Worm (Caenorhabditis elegans) whole organism, L3 larva: ENCODE measurements around the gene T25E4.2.

Experiments used
- R02D3.7 ChIP-seq: fragments of 150-350 bp; optimal IDR thresholded peaks from 2 replicates; lab custom pipeline; 2014; ENCODE audit warnings: missing biosample characterization, missing genetic modification characterization
- aly-2 ChIP-seq: fragments of 150-350 bp; optimal IDR thresholded peaks from 2 replicates; lab custom pipeline; 2014; ENCODE audit warnings: missing biosample characterization, missing genetic modification characterization
- ceh-16 ChIP-seq: sonication (generic microtip); optimal IDR thresholded peaks from 2 replicates; lab custom pipeline; 2017; ENCODE audit warnings: missing biosample characterization, missing genetic modification characterization
- ceh-28 ChIP-seq: fragments of 150-350 bp; optimal IDR thresholded peaks from 2 replicates; lab custom pipeline; 2014; ENCODE audit warnings: missing biosample characterization, missing genetic modification reagents, missing genetic modification characterization
- ceh-82 ChIP-seq: fragments of 150-350 bp; optimal IDR thresholded peaks from 2 replicates; lab custom pipeline; 2014; ENCODE audit warnings: missing biosample characterization, missing genetic modification characterization
- ceh-9 ChIP-seq: sonication (generic microtip); optimal IDR thresholded peaks from 2 replicates; lab custom pipeline; 2018; ENCODE audit warnings: missing biosample characterization, missing genetic modification characterization
- daf-12 ChIP-seq: fragments of 150-350 bp; optimal IDR thresholded peaks from 2 replicates; lab custom pipeline; 2014; ENCODE audit warnings: missing biosample characterization, missing genetic modification reagents, missing genetic modification characterization
- egl-27 ChIP-seq: sonication (generic microtip); optimal IDR thresholded peaks from 4 replicates; lab custom pipeline; 2017; ENCODE audit warnings: missing biosample characterization, missing genetic modification reagents, missing genetic modification characterization
- egl-5 ChIP-seq: fragments of 150-350 bp; optimal IDR thresholded peaks from 2 replicates; lab custom pipeline; 2017; ENCODE audit warnings: missing biosample characterization, missing genetic modification reagents, missing genetic modification characterization, inconsistent platforms
- elt-1 ChIP-seq: fragments of 150-350 bp; optimal IDR thresholded peaks from 2 replicates; lab custom pipeline; 2014; ENCODE audit warnings: missing biosample characterization, missing genetic modification characterization
- elt-2 ChIP-seq: sonication (generic microtip); optimal IDR thresholded peaks from 2 replicates; lab custom pipeline; 2016; ENCODE audit warnings: missing genetic modification reagents, mild to moderate bottlenecking, missing genetic modification characterization, missing compliant biosample characterization
- elt-3 ChIP-seq, 3 experiments: fragments of 150-350 bp in 1 of 3; sonication (generic microtip) in 2 of 3; optimal IDR thresholded peaks; 2 replicates in 2 of 3; 4 replicates in 1 of 3; lab custom pipeline; 2014 to 2017; ENCODE audit warnings: missing biosample characterization in 3 of 3, missing genetic modification characterization in 3 of 3
- eor-1 ChIP-seq, 2 experiments: fragments of 150-350 bp; optimal IDR thresholded peaks; 2 replicates each; lab custom pipeline; 2014 to 2018; ENCODE audit warnings: missing biosample characterization in 2 of 2, missing genetic modification characterization in 2 of 2
- fkh-2 ChIP-seq: fragments of 150-350 bp; optimal IDR thresholded peaks from 2 replicates; lab custom pipeline; 2014; ENCODE audit warnings: missing biosample characterization, missing genetic modification reagents, missing genetic modification characterization
- fos-1 ChIP-seq: fragments of 150-350 bp; optimal IDR thresholded peaks from 2 replicates; lab custom pipeline; 2014; ENCODE audit warnings: missing biosample characterization, missing genetic modification characterization
- jun-1 ChIP-seq: fragments of 150-350 bp; optimal IDR thresholded peaks from 2 replicates; lab custom pipeline; 2014; ENCODE audit warnings: missing biosample characterization, missing genetic modification reagents, missing genetic modification characterization
- lin-15B ChIP-seq: fragments of 150-350 bp; optimal IDR thresholded peaks from 2 replicates; lab custom pipeline; 2014; ENCODE audit warnings: missing biosample characterization, missing genetic modification characterization
- lin-39 ChIP-seq: fragments of 150-350 bp; optimal IDR thresholded peaks from 2 replicates; lab custom pipeline; 2018; ENCODE audit warnings: missing biosample characterization, missing genetic modification reagents, missing genetic modification characterization
- mdl-1 ChIP-seq: fragments of 150-350 bp; optimal IDR thresholded peaks from 2 replicates; lab custom pipeline; 2014; ENCODE audit warnings: missing biosample characterization, missing genetic modification characterization
- mml-1 ChIP-seq: fragments of 150-350 bp; sonication (generic microtip); optimal IDR thresholded peaks from 3 replicates; lab custom pipeline; 2014; ENCODE audit warnings: missing biosample characterization, missing genetic modification characterization
- nfya-1 ChIP-seq: sonication (generic microtip); optimal IDR thresholded peaks from 2 replicates; lab custom pipeline; 2017; ENCODE audit warnings: missing genetic modification characterization, mild to moderate bottlenecking, missing compliant biosample characterization, antibody characterized with exemption, moderate library complexity; ENCODE audit not compliant: insufficient read depth
- nhr-23 ChIP-seq: fragments of 150-350 bp; optimal IDR thresholded peaks from 2 replicates; lab custom pipeline; 2014; ENCODE audit warnings: missing biosample characterization, missing genetic modification reagents, missing genetic modification characterization
- nhr-25 ChIP-seq: sonication (generic microtip); optimal IDR thresholded peaks from 2 replicates; lab custom pipeline; 2017; ENCODE audit warnings: missing biosample characterization, missing genetic modification characterization
- nhr-28 ChIP-seq: fragments of 150-350 bp; optimal IDR thresholded peaks from 2 replicates; lab custom pipeline; 2014; ENCODE audit warnings: missing biosample characterization, missing genetic modification characterization
- nhr-43 ChIP-seq: sonication (generic microtip); optimal IDR thresholded peaks from 2 replicates; lab custom pipeline; 2016; ENCODE audit warnings: mild to moderate bottlenecking, missing genetic modification characterization, missing compliant biosample characterization; ENCODE audit not compliant: poor library complexity, severe bottlenecking
- nhr-67 ChIP-seq: fragments of 150-350 bp; optimal IDR thresholded peaks from 2 replicates; lab custom pipeline; 2014; ENCODE audit warnings: missing biosample characterization, missing genetic modification characterization
- nhr-76 ChIP-seq: fragments of 150-350 bp; sonication (generic microtip); optimal IDR thresholded peaks from 5 replicates; lab custom pipeline; 2014; ENCODE audit warnings: missing biosample characterization, missing genetic modification characterization
- nhr-77 ChIP-seq: fragments of 150-350 bp; optimal IDR thresholded peaks from 2 replicates; lab custom pipeline; 2014; ENCODE audit warnings: missing biosample characterization, missing genetic modification characterization
- pha-4 ChIP-seq: fragments of 150-350 bp; optimal IDR thresholded peaks from 2 replicates; lab custom pipeline; 2014; ENCODE audit warnings: missing biosample characterization, missing genetic modification reagents, missing genetic modification characterization
- pqm-1 ChIP-seq: fragments of 150-350 bp; optimal IDR thresholded peaks from 2 replicates; lab custom pipeline; 2017; ENCODE audit warnings: missing biosample characterization, missing genetic modification characterization, inconsistent platforms
- skn-1 ChIP-seq: fragments of 150-350 bp; optimal IDR thresholded peaks from 2 replicates; lab custom pipeline; 2014; ENCODE audit warnings: missing biosample characterization, missing genetic modification characterization
- snpc-4 ChIP-seq: fragments of 150-350 bp; optimal IDR thresholded peaks from 2 replicates; lab custom pipeline; 2014; ENCODE audit warnings: missing biosample characterization, missing genetic modification characterization
- unc-39 ChIP-seq: sonication (generic microtip); optimal IDR thresholded peaks from 4 replicates; lab custom pipeline; 2017; ENCODE audit warnings: missing biosample characterization, missing genetic modification characterization
- ztf-11 ChIP-seq: fragments of 150-350 bp; optimal IDR thresholded peaks from 2 replicates; lab custom pipeline; 2014; ENCODE audit warnings: missing biosample characterization, missing genetic modification characterization
- ztf-4 ChIP-seq: fragments of 150-350 bp; optimal IDR thresholded peaks from 2 replicates; lab custom pipeline; 2014; ENCODE audit warnings: missing biosample characterization, missing genetic modification characterization

The T25E4.2 gene

ce11 chrII:5578035-5578434, 4.2 kb downstream of the T25E4.2 start, which contains the start of gene T25E4.1:
Gene T25E4.1 (plus strand): TSS chrII:5578335.
- no peak for TF ChIP-seq nhr-23
- TF ChIP-seq mml-1 = no peak
- no peak for TF ChIP-seq skn-1
- no peak for TF ChIP-seq ceh-28 (tag; lab: Kevin White, UChicago)
- no peak for TF ChIP-seq mdl-1
- TF ChIP-seq snpc-4 (tag; lab: Kevin White, UChicago) = no peak
- TF ChIP-seq elt-1 (tag; lab: Kevin White, UChicago) = no peak
- no peak for TF ChIP-seq aly-2 (tag; lab: Kevin White, UChicago)
- TF ChIP-seq egl-27 (tag; lab: Kevin White, UChicago) = no peak
- TF ChIP-seq pqm-1 (tag; lab: Kevin White, UChicago) = no peak
- TF ChIP-seq ceh-9 (tag; lab: Kevin White, UChicago) = no peak
- TF ChIP-seq nhr-25 (tag; lab: Kevin White, UChicago) = no peak
- TF ChIP-seq egl-5 (tag; lab: Kevin White, UChicago) = no peak
- TF ChIP-seq ztf-4 (tag; lab: Kevin White, UChicago) = no peak

- peak; percentile 55 for TF ChIP-seq snpc-4 (tag; lab: Kevin White, UChicago)
- TF ChIP-seq elt-3 (tag; optimal IDR thresholded peaks at IDR 0.05; lab: Kevin White, UChicago) = no peak
- TF ChIP-seq nhr-77 (tag; lab: Kevin White, UChicago) = no peak
- TF ChIP-seq nhr-28 (tag; lab: Kevin White, UChicago) = no peak
- no peak for TF ChIP-seq egl-27 (tag; lab: Kevin White, UChicago)
- no peak for TF ChIP-seq eor-1 (tag; optimal IDR thresholded peaks at IDR 0.05; lab: Kevin White, UChicago)
- no peak for TF ChIP-seq ceh-16
- TF ChIP-seq jun-1 (tag; lab: Kevin White, UChicago) = peak; percentile 47
- peak; percentile 24 for TF ChIP-seq lin-39 (tag; lab: Kevin White, UChicago)
- TF ChIP-seq fos-1 (tag; lab: Kevin White, UChicago) = no peak
- no peak for TF ChIP-seq ztf-11 (tag; lab: Kevin White, UChicago)
- peak; percentile 61 for TF ChIP-seq nhr-43 (tag; lab: Kevin White, UChicago)
- peak; percentile 60 for TF ChIP-seq elt-2 (tag; lab: Kevin White, UChicago)
- TF ChIP-seq nfya-1 (tag; lab: Kevin White, UChicago) = peak; percentile 33
- peak; percentile 34 for TF ChIP-seq pha-4 (tag; lab: Kevin White, UChicago)
Observed at ce11 chrII:5577060-5577459, 5.1 kb downstream of the T25E4.2 start.

ce11 chrII:5574925-5575324, 7.3 kb downstream of the T25E4.2 start:
- no peak for TF ChIP-seq snpc-4 (tag; lab: Kevin White, UChicago)
- no peak for TF ChIP-seq elt-3 (tag; optimal IDR thresholded peaks at IDR 0.05; lab: Kevin White, UChicago)
- peak; percentile 26 for TF ChIP-seq elt-2 (tag; lab: Kevin White, UChicago)
- peak; percentile 13 for TF ChIP-seq nhr-43 (tag; lab: Kevin White, UChicago)

ce11 chrII:5572082-5572746, 10.0 kb downstream of the T25E4.2 start:
- peak; percentile 66 for TF ChIP-seq nhr-23
- peak; percentile 7 for TF ChIP-seq pqm-1 (tag; lab: Kevin White, UChicago)
- no peak for TF ChIP-seq elt-1 (tag; lab: Kevin White, UChicago)
- peak; percentile 90 for TF ChIP-seq nhr-43 (tag; lab: Kevin White, UChicago)
- peak; percentile 27 for TF ChIP-seq pha-4 (tag; lab: Kevin White, UChicago)
- peak; percentile 80 for TF ChIP-seq elt-2 (tag; lab: Kevin White, UChicago)
- TF ChIP-seq nfya-1 (tag; lab: Kevin White, UChicago) = peak; percentile 35
- no peak for TF ChIP-seq R02D3.7 (tag; lab: Kevin White, UChicago)
- TF ChIP-seq skn-1 = peak; percentile 48
- no peak for TF ChIP-seq ceh-16

ce11 chrII:5570272-5570671, 11.9 kb downstream of the T25E4.2 start, which contains the start of the genes C17C3.1 and C17C3.15:
Gene C17C3.1 (plus strand): TSS chrII:5570572.
Gene C17C3.15 (plus strand): TSS chrII:5570654.
- TF ChIP-seq egl-5 (tag; lab: Kevin White, UChicago) (no peak), daf-12 (tag; lab: Kevin White, UChicago) (no peak), nhr-76 (no peak), ceh-9 (tag; lab: Kevin White, UChicago) (no peak), ceh-28 (tag; lab: Kevin White, UChicago) (no peak), fkh-2 (tag; lab: Kevin White, UChicago) (no peak), fos-1 (tag; lab: Kevin White, UChicago) (no peak), pqm-1 (tag; lab: Kevin White, UChicago) (no peak), nhr-23 (no peak), ztf-11 (tag; lab: Kevin White, UChicago) (no peak), elt-1 (tag; lab: Kevin White, UChicago) (no peak), ceh-82 (tag; lab: Kevin White, UChicago) (no peak), lin-15B (tag; lab: Kevin White, UChicago) (no peak), nhr-67 (no peak), ztf-4 (tag; lab: Kevin White, UChicago) (no peak), jun-1 (tag; lab: Kevin White, UChicago) (no peak), ceh-16 (no peak), unc-39 (tag; lab: Kevin White, UChicago) (no peak)
